Fruit fly (Drosophila melanogaster) whole organism, prepupa: Measurements from ENCODE around the gene CG11000.

Experiments
- CG16779 ChIP-seq: fragments of 200-800 bp; sonication (Bioruptor generic); optimal IDR thresholded peaks from 3 replicates; lab custom pipeline; 2017; ENCODE audit warnings: missing biosample characterization, mild to moderate bottlenecking, missing genetic modification characterization
- Gug ChIP-seq: fragments of 200-800 bp; sonication (Bioruptor generic); IDR thresholded peaks from 2 replicates; pipeline ENCODE4 v1.3.6; 2022; ENCODE audit warnings: missing biosample characterization, missing genetic modification characterization
- Sox15 ChIP-seq: fragments of 200-800 bp; sonication (Bioruptor generic); optimal IDR thresholded peaks from 3 replicates; lab custom pipeline; 2016; ENCODE audit warnings: missing biosample characterization, missing genetic modification characterization
- esn ChIP-seq: fragments of 200-800 bp; sonication (Bioruptor generic); optimal IDR thresholded peaks from 2 replicates; lab custom pipeline; 2016; ENCODE audit warnings: missing biosample characterization, mild to moderate bottlenecking, missing genetic modification characterization, moderate library complexity
- spab ChIP-seq: fragments of 200-800 bp; sonication (Bioruptor generic); optimal IDR thresholded peaks from 2 replicates; lab custom pipeline; 2017; ENCODE audit warnings: missing biosample characterization, mild to moderate bottlenecking, missing genetic modification characterization, missing genetic modification reagents

DNA sequence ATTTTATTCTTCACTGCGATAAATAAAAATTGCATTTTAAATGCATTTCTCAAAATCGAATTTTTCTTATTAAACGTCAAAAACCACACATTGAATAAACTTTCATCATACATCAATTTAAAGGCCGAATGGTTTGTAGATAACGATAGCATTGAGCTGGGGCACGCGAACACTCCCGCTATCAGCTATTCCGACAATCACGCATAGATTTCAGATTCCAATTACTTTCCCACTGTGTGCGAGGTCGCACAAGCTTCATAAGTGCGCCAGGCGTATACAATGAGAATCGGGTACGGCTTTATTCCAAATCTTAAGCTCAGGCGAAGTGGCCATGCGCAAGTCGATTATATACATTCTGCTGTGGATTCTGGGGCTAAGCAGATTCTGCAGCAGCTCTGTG lies 19.6 kb downstream of the CG11000 start, which contains the start of gene CG46303:
- TF ChIP-seq Sox15 (GFP tag; lab: Kevin White, UChicago) = no peak
- TF ChIP-seq Gug (GFP tag; lab: Robert Waterston, UW) = no peak
- no peak for TF ChIP-seq esn (GFP tag; lab: Kevin White, UChicago)
- no peak for TF ChIP-seq spab
- TF ChIP-seq CG16779 (tag; lab: Kevin White, UChicago) = no peak
